Fruit fly (Drosophila melanogaster) whole organism: ENCODE data around the gene CG43181.

Experiments used
- Dll ChIP-seq: fragments of >200 bp; optimal IDR thresholded peaks from 2 replicates; lab custom pipeline; 2017
- EcR ChIP-seq, 2 experiments: fragments of >200 bp; optimal IDR thresholded peaks; 2 replicates each; lab custom pipeline; 2017; ENCODE audit warnings: missing biosample characterization in 2 of 2, missing genetic modification characterization in 2 of 2, missing genetic modification reagents in 2 of 2
- pan ChIP-seq: fragments of >200 bp; optimal IDR thresholded peaks from 2 replicates; lab custom pipeline; 2017
- psq ChIP-seq: fragments of >200 bp; optimal IDR thresholded peaks from 2 replicates; lab custom pipeline; 2017
- usp ChIP-seq: fragments of >200 bp; optimal IDR thresholded peaks from 2 replicates; lab custom pipeline; 2017; ENCODE audit warnings: missing biosample characterization, missing genetic modification characterization, mixed read lengths

dm6 chrX:399732-400131 is 49.4 kb downstream of the CG43181 start:
- TF ChIP-seq Dll (lab: Kevin White, UChicago) (no peak), pan (lab: Kevin White, UChicago) (no peak), usp (GFP tag; lab: Kevin White, UChicago) (no peak), EcR (GFP tag; optimal IDR thresholded peaks at IDR 0.05; lab: Kevin White, UChicago) (no peak), psq (lab: Kevin White, UChicago) (no peak)
